Worm (Caenorhabditis elegans): Measurements from ENCODE around the gene F29G9.1.
"Not testable (repeated sequence)": the region's sequence is repeated elsewhere in the genome, so short reads cannot be mapped to it uniquely, and the experiment has no call there.

ce11 chrV:6069968-6070367 is 31.1 kb downstream of the F29G9.1 start, which contains the start of gene fbxa-214:
- TF ChIP-seq nhr-76 (tag; optimal IDR thresholded peaks at IDR 0.05); unc-120 (tag; optimal IDR thresholded peaks at IDR 0.05; ENCODE audit: poor library complexity, severe bottlenecking); lin-13 (tag; optimal IDR thresholded peaks at IDR 0.05); nhr-28 (tag; optimal IDR thresholded peaks at IDR 0.05); nhr-12 (tag; optimal IDR thresholded peaks at IDR 0.05); snpc-4 (tag; optimal IDR thresholded peaks at IDR 0.05); pha-4 (tag; optimal IDR thresholded peaks at IDR 0.05); elt-1 (tag; optimal IDR thresholded peaks at IDR 0.05; ENCODE audit: borderline replicate concordance, insufficient read depth); lsy-2 (tag; optimal IDR thresholded peaks at IDR 0.05); elt-3 (tag; optimal IDR thresholded peaks at IDR 0.05); nhr-237 (tag; optimal IDR thresholded peaks at IDR 0.05); unc-39 (tag; optimal IDR thresholded peaks at IDR 0.05): not testable (repeated sequence)
